Fruit fly (Drosophila melanogaster) Kc167 (cell line): Measurements from ENCODE around the gene holn1.

ENCODE experiments used
- Myc ChIP-seq: fragments of >200 bp; optimal IDR thresholded peaks from 2 replicates; lab custom pipeline; 2017; ENCODE audit warnings: missing external identifiers
- Sin3A ChIP-seq: fragments of >200 bp; optimal IDR thresholded peaks from 2 replicates; lab custom pipeline; 2018; ENCODE audit warnings: missing external identifiers
- h ChIP-seq: fragments of >200 bp; optimal IDR thresholded peaks from 3 replicates; lab custom pipeline; 2018; ENCODE audit warnings: missing external identifiers
- insv ChIP-seq: fragments of >200 bp; optimal IDR thresholded peaks from 3 replicates; lab custom pipeline; 2018; ENCODE audit warnings: missing external identifiers
- psq ChIP-seq: fragments of >200 bp; optimal IDR thresholded peaks from 2 replicates; lab custom pipeline; 2017; ENCODE audit warnings: missing external identifiers
- ttk ChIP-seq: sonication (Bioruptor generic); optimal IDR thresholded peaks from 2 replicates; lab custom pipeline; 2017; ENCODE audit warnings: missing external identifiers

holn1 gene

dm6 chr2L:10435606-10436160 is at the start of gene holn1, which contains the start of gene TBC1D16:
Gene holn1 (plus strand): TSS chr2L:10435995.
Gene TBC1D16 (minus strand): TSS chr2L:10435656.
- TF ChIP-seq psq (lab: Kevin White, UChicago) = no peak
- TF ChIP-seq ttk (lab: Kevin White, UChicago) = no peak
- no peak for TF ChIP-seq h (lab: Kevin White, UChicago)
- TF ChIP-seq Myc (lab: Kevin White, UChicago) = no peak
- TF ChIP-seq insv (lab: Kevin White, UChicago) = no peak
- no peak for TF ChIP-seq Sin3A (lab: Kevin White, UChicago)

- TF ChIP-seq Sin3A (lab: Kevin White, UChicago) = no peak
- no peak for TF ChIP-seq h (lab: Kevin White, UChicago)
- no peak for TF ChIP-seq insv (lab: Kevin White, UChicago)
- no peak for TF ChIP-seq psq (lab: Kevin White, UChicago)
- TF ChIP-seq Myc (lab: Kevin White, UChicago) = no peak
- TF ChIP-seq ttk (lab: Kevin White, UChicago) = no peak
These were observed 49.5 kb upstream of the holn1 start, which contains the start of the genes Cdk1 and mRpS7 for dm6 chr2L:10386208-10386805. Gene Cdk1 (minus strand): TSS chr2L:10386262. Gene mRpS7 (plus strand): TSS chr2L:10386662.

- TF ChIP-seq insv (lab: Kevin White, UChicago) = no peak
- no peak for TF ChIP-seq ttk (lab: Kevin White, UChicago)
- no peak for TF ChIP-seq Sin3A (lab: Kevin White, UChicago)
- TF ChIP-seq psq (lab: Kevin White, UChicago) = no peak
- no peak for TF ChIP-seq h (lab: Kevin White, UChicago)
- TF ChIP-seq Myc (lab: Kevin White, UChicago) = no peak
These were observed 49.0 kb upstream of the holn1 start for dm6 chr2L:10386824-10387223.

dm6 chr2L:10387869-10388726 is 47.7 kb upstream of the holn1 start, which contains the start of gene da:
Gene da (plus strand): TSS chr2L:10388105.
- no peak for TF ChIP-seq insv (lab: Kevin White, UChicago)
- TF ChIP-seq ttk (lab: Kevin White, UChicago) = no peak
- TF ChIP-seq Myc (lab: Kevin White, UChicago) = no peak
- no peak for TF ChIP-seq h (lab: Kevin White, UChicago)
- TF ChIP-seq Sin3A (lab: Kevin White, UChicago) = no peak
- TF ChIP-seq psq (lab: Kevin White, UChicago) = no peak

dm6 chr2L:10393467-10393866 is 42.3 kb upstream of the holn1 start:
- no peak for TF ChIP-seq psq (lab: Kevin White, UChicago)
- TF ChIP-seq insv (lab: Kevin White, UChicago) = no peak
- no peak for TF ChIP-seq Sin3A (lab: Kevin White, UChicago)

- no peak for TF ChIP-seq Myc (lab: Kevin White, UChicago)
- no peak for TF ChIP-seq Sin3A (lab: Kevin White, UChicago)
- TF ChIP-seq insv (lab: Kevin White, UChicago) = no peak
These were observed 40.8 kb upstream of the holn1 start for dm6 chr2L:10395035-10395434.

- TF ChIP-seq psq (lab: Kevin White, UChicago) (peak; percentile 52), h (lab: Kevin White, UChicago) (no peak)
These were observed 39.9 kb upstream of the holn1 start, which contains the start of gene Mdh1 for dm6 chr2L:10395642-10396487. Gene Mdh1 (minus strand): TSS chr2L:10396332.

- TF ChIP-seq ttk (lab: Kevin White, UChicago) (no peak), psq (lab: Kevin White, UChicago) (peak; percentile 31)
These were observed 39.3 kb upstream of the holn1 start, which contains the start of gene Cnot4 for dm6 chr2L:10396488-10396824. Gene Cnot4 (plus strand): TSS chr2L:10396716.

dm6 chr2L:10396877-10397587 is 38.8 kb upstream of the holn1 start:
- TF ChIP-seq Sin3A (lab: Kevin White, UChicago) (no peak), insv (lab: Kevin White, UChicago) (no peak), h (lab: Kevin White, UChicago) (no peak), ttk (lab: Kevin White, UChicago) (no peak), psq (lab: Kevin White, UChicago) (no peak)

- TF ChIP-seq h (lab: Kevin White, UChicago) (no peak), ttk (lab: Kevin White, UChicago) (no peak), Sin3A (lab: Kevin White, UChicago) (no peak), Myc (lab: Kevin White, UChicago) (no peak), insv (lab: Kevin White, UChicago) (no peak), psq (lab: Kevin White, UChicago) (no peak)
These were observed 31.9 kb upstream of the holn1 start for dm6 chr2L:10403803-10404315.
